Worm (Caenorhabditis elegans) whole organism, L4 larva: Measurements from ENCODE around the gene ZK1320.11.

Experiments
- D1046.2 ChIP-seq: fragments of 200-800 bp; sonication (Bioruptor generic); IDR thresholded peaks from 2 replicates; pipeline ENCODE4 v1.3.6; 2022; ENCODE audit warnings: missing genetic modification characterization, missing compliant biosample characterization
- F49E8.2 ChIP-seq: sonication (generic microtip); optimal IDR thresholded peaks from 2 replicates; lab custom pipeline; 2016; ENCODE audit warnings: missing compliant biosample characterization, mild to moderate bottlenecking, missing genetic modification characterization, borderline replicate concordance
- T20F7.1 ChIP-seq: fragments of 200-800 bp; sonication (Bioruptor generic); optimal IDR thresholded peaks from 2 replicates; lab custom pipeline; 2018; ENCODE audit warnings: mild to moderate bottlenecking, missing genetic modification characterization, missing compliant biosample characterization
- Y48G9A.11 ChIP-seq: fragments of 200-800 bp; sonication (Bioruptor generic); IDR thresholded peaks from 2 replicates; pipeline ENCODE4 v1.3.6; 2022; ENCODE audit warnings: missing genetic modification reagents, missing genetic modification characterization, missing compliant biosample characterization
- Y5F2A.4 ChIP-seq: fragments of 200-800 bp; sonication (Bioruptor generic); optimal IDR thresholded peaks from 2 replicates; lab custom pipeline; 2018; ENCODE audit warnings: mild to moderate bottlenecking, missing genetic modification characterization, missing compliant biosample characterization
- aha-1 ChIP-seq: fragments of 150-350 bp; peaks from one replicate; lab custom pipeline; 2014; ENCODE audit warnings: missing biosample characterization, missing genetic modification characterization
- ceh-44 ChIP-seq: fragments of 200-800 bp; sonication (Bioruptor generic); IDR thresholded peaks from 2 replicates; pipeline ENCODE4 v1.3.6; 2022; ENCODE audit warnings: missing genetic modification reagents, missing genetic modification characterization, missing compliant biosample characterization
- ceh-62 ChIP-seq: sonication (generic microtip); optimal IDR thresholded peaks from 2 replicates; lab custom pipeline; 2017; ENCODE audit warnings: missing biosample characterization, missing genetic modification characterization
- ces-1 ChIP-seq: fragments of 150-350 bp; sonication (generic microtip); optimal IDR thresholded peaks from 4 replicates; lab custom pipeline; 2014; ENCODE audit warnings: missing biosample characterization, missing genetic modification reagents, missing genetic modification characterization
- ctbp-1 ChIP-seq: fragments of 200-800 bp; sonication (Bioruptor generic); IDR thresholded peaks from 2 replicates; pipeline ENCODE4 v1.3.6; 2022; ENCODE audit warnings: missing genetic modification reagents, missing genetic modification characterization, missing compliant biosample characterization
- daf-16 ChIP-seq, 3 experiments: sonication (generic microtip); optimal IDR thresholded peaks; 2 replicates each; lab custom pipeline; 2016 to 2017; ENCODE audit warnings: missing genetic modification characterization in 3 of 3, missing genetic modification reagents in 3 of 3, mild to moderate bottlenecking in 2 of 3, missing compliant biosample characterization in 2 of 3, missing biosample characterization in 1 of 3, moderate library complexity in 1 of 3
- dmd-6 ChIP-seq: fragments of 200-800 bp; sonication (Bioruptor generic); IDR thresholded peaks from 2 replicates; pipeline ENCODE4 v1.3.6; 2022; ENCODE audit warnings: missing genetic modification reagents, missing genetic modification characterization, missing compliant biosample characterization
- dmd-8 ChIP-seq: fragments of 200-800 bp; sonication (Bioruptor generic); IDR thresholded peaks from 2 replicates; pipeline ENCODE4 v1.3.6; 2022; ENCODE audit warnings: missing genetic modification characterization, missing compliant biosample characterization
- dpl-1 ChIP-seq: fragments of 150-350 bp; optimal IDR thresholded peaks from 2 replicates; lab custom pipeline; 2014; ENCODE audit warnings: missing biosample characterization, missing genetic modification reagents, missing genetic modification characterization
- dve-1 ChIP-seq: sonication (generic microtip); optimal IDR thresholded peaks from 2 replicates; lab custom pipeline; 2017; ENCODE audit warnings: antibody characterized with exemption, mild to moderate bottlenecking, missing genetic modification characterization, missing compliant biosample characterization; ENCODE audit not compliant: insufficient read depth
- egl-43 ChIP-seq: fragments of 200-800 bp; sonication (Bioruptor generic); IDR thresholded peaks from 2 replicates; pipeline ENCODE4 v1.3.6; 2022; ENCODE audit warnings: missing genetic modification reagents, missing genetic modification characterization, missing compliant biosample characterization
- fkh-10 ChIP-seq: fragments of 150-350 bp; optimal IDR thresholded peaks from 2 replicates; lab custom pipeline; 2014; ENCODE audit warnings: missing biosample characterization, missing genetic modification reagents, missing genetic modification characterization
- hlh-30 ChIP-seq: sonication (generic microtip); optimal IDR thresholded peaks from 2 replicates; lab custom pipeline; 2017; ENCODE audit warnings: antibody characterized with exemption, mild to moderate bottlenecking, missing genetic modification characterization, missing compliant biosample characterization; ENCODE audit not compliant: insufficient read depth
- lin-13 ChIP-seq: fragments of 150-350 bp; optimal IDR thresholded peaks from 2 replicates; lab custom pipeline; 2014; ENCODE audit warnings: missing biosample characterization, missing genetic modification reagents, missing genetic modification characterization
- lin-39 ChIP-seq: fragments of 150-350 bp; optimal IDR thresholded peaks from 2 replicates; lab custom pipeline; 2014; ENCODE audit warnings: missing biosample characterization, missing genetic modification reagents, missing genetic modification characterization
- lsy-2 ChIP-seq, 2 experiments: fragments of 150-350 bp in 1 of 2; sonication (generic microtip) in 1 of 2; optimal IDR thresholded peaks; 2 replicates each; lab custom pipeline; 2014 to 2017; ENCODE audit warnings: missing biosample characterization in 2 of 2, missing genetic modification characterization in 2 of 2
- mdl-1 ChIP-seq, 2 experiments: fragments of 150-350 bp in 1 of 2; sonication (generic microtip) in 1 of 2; optimal IDR thresholded peaks; 2 replicates each; lab custom pipeline; 2014 to 2017; ENCODE audit warnings: missing biosample characterization in 2 of 2, missing genetic modification characterization in 2 of 2
- mep-1 ChIP-seq: fragments of 150-350 bp; sonication (generic microtip); optimal IDR thresholded peaks from 3 replicates; lab custom pipeline; 2014; ENCODE audit warnings: missing biosample characterization, missing genetic modification characterization
- nhr-10 ChIP-seq: fragments of 150-350 bp; optimal IDR thresholded peaks from 2 replicates; lab custom pipeline; 2014; ENCODE audit warnings: missing biosample characterization, missing genetic modification characterization
- nhr-102 ChIP-seq: sonication (generic microtip); optimal IDR thresholded peaks from 2 replicates; lab custom pipeline; 2016; ENCODE audit warnings: mild to moderate bottlenecking, missing genetic modification characterization, moderate library complexity, missing compliant biosample characterization
- nhr-11 ChIP-seq: fragments of 150-350 bp; optimal IDR thresholded peaks from 2 replicates; lab custom pipeline; 2014; ENCODE audit warnings: missing biosample characterization, missing genetic modification characterization
- nhr-28 ChIP-seq: fragments of 150-350 bp; optimal IDR thresholded peaks from 2 replicates; lab custom pipeline; 2014; ENCODE audit warnings: missing biosample characterization, missing genetic modification characterization
- nhr-42 ChIP-seq: fragments of 200-800 bp; sonication (Bioruptor generic); IDR thresholded peaks from 2 replicates; pipeline ENCODE4 v1.3.6; 2022; ENCODE audit warnings: missing genetic modification characterization, missing compliant biosample characterization
- nhr-76 ChIP-seq: fragments of 150-350 bp; optimal IDR thresholded peaks from 2 replicates; lab custom pipeline; 2014; ENCODE audit warnings: missing biosample characterization, missing genetic modification characterization
- nhr-77 ChIP-seq: fragments of 150-350 bp; optimal IDR thresholded peaks from 2 replicates; lab custom pipeline; 2014; ENCODE audit warnings: missing biosample characterization, missing genetic modification characterization
- pha-4 ChIP-seq, 2 experiments: fragments of 150-350 bp in 1 of 2; fragments of 200-800 bp in 1 of 2; sonication (Bioruptor generic) in 1 of 2; IDR thresholded peaks in 1 of 2; optimal IDR thresholded peaks in 1 of 2; 2 replicates each; pipeline versions ENCODE4 v1.3.6 to Lab custom; 2014 to 2022; ENCODE audit warnings: missing genetic modification characterization in 2 of 2, missing genetic modification reagents in 2 of 2, missing biosample characterization in 1 of 2, missing compliant biosample characterization in 1 of 2
- pqm-1 ChIP-seq: sonication (generic microtip); optimal IDR thresholded peaks from 2 replicates; lab custom pipeline; 2017; ENCODE audit warnings: missing biosample characterization, missing genetic modification characterization
- saeg-2 ChIP-seq: fragments of 200-800 bp; sonication (Bioruptor generic); IDR thresholded peaks from 2 replicates; pipeline ENCODE4 v1.3.6; 2022; ENCODE audit warnings: missing genetic modification reagents, missing genetic modification characterization, missing compliant biosample characterization
- sdz-12 ChIP-seq: fragments of 200-800 bp; sonication (Bioruptor generic); optimal IDR thresholded peaks from 2 replicates; lab custom pipeline; 2018; ENCODE audit warnings: mild to moderate bottlenecking, missing genetic modification characterization, missing compliant biosample characterization
- unc-62 ChIP-seq, 3 experiments: fragments of 150-350 bp in 1 of 3; sonication (generic microtip); optimal IDR thresholded peaks in 2 of 3; peaks in 1 of 3; 1 replicate in 1 of 3; 2 replicates in 2 of 3; lab custom pipeline; 2014 to 2017; ENCODE audit warnings: missing biosample characterization in 3 of 3, missing genetic modification characterization in 3 of 3, missing genetic modification reagents in 3 of 3, missing genotype in 1 of 3
- zfp-2 ChIP-seq: sonication (generic microtip); optimal IDR thresholded peaks from 2 replicates; lab custom pipeline; 2016; ENCODE audit warnings: mild to moderate bottlenecking, missing genetic modification characterization, missing compliant biosample characterization

The ZK1320.11 gene

ce11 chrII:9686663-9687193 lies 19.3 kb downstream of the ZK1320.11 start, which contains the start of gene ZK1320.9:
ZK1320.9 (minus strand) TSS chrII:9686713.
- TF ChIP-seq nhr-77 (peak; percentile 67), mdl-1 (tag; optimal IDR thresholded peaks at IDR 0.05; lab: Kevin White, UChicago) (peak in 1 of 2 experiments; percentile 41), dmd-6 (GFP tag; lab: Robert Waterston, UW) (peak; percentile 48; the same call in 1 of the 2 replicates), dve-1 (tag; lab: Kevin White, UChicago) (peak; percentile 32), pqm-1 (tag; lab: Kevin White, UChicago) (no peak), aha-1 (tag; lab: Kevin White, UChicago) (no peak), nhr-11 (tag; lab: Kevin White, UChicago) (peak; percentile 75), ceh-44 (no peak), lsy-2 (tag; optimal IDR thresholded peaks at IDR 0.05; lab: Kevin White, UChicago) (peak in 1 of 2 experiments; percentile 1), saeg-2 (no peak), nhr-10 (tag; lab: Kevin White, UChicago) (peak; percentile 9), nhr-76 (tag; lab: Kevin White, UChicago) (peak; percentile 76), T20F7.1 (peak; percentile 83), ceh-62 (no peak), dpl-1 (GFP tag; lab: Kevin White, UChicago) (peak; percentile 23), hlh-30 (peak; percentile 48), daf-16 (GFP tag; optimal IDR thresholded peaks at IDR 0.05; lab: Kevin White, UChicago) (no peak), daf-16 (tag; optimal IDR thresholded peaks at IDR 0.05; lab: Kevin White, UChicago) (peak; percentile 54), mep-1 (tag; lab: Kevin White, UChicago) (peak; percentile 46), Y5F2A.4 (GFP tag; lab: Kevin White, UChicago) (no peak), pha-4 (GFP tag; IDR thresholded peaks at IDR 0.05; lab: Robert Waterston, UW) (no peak), pha-4 (tag; optimal IDR thresholded peaks at IDR 0.05; lab: Kevin White, UChicago) (peak; percentile 24), nhr-102 (tag; lab: Kevin White, UChicago) (no peak), Y48G9A.11 (GFP tag; lab: Robert Waterston, UW) (peak; percentile 52; the same call in 1 of the 2 replicates), nhr-28 (tag; lab: Kevin White, UChicago) (peak; percentile 84), nhr-42 (GFP tag; lab: Robert Waterston, UW) (no peak)

ce11 chrII:9690067-9690632 lies 22.7 kb downstream of the ZK1320.11 start:
- peak; percentile 73 for TF ChIP-seq ces-1 (GFP tag; lab: Kevin White, UChicago)
- no peak for TF ChIP-seq zfp-2 (tag; lab: Kevin White, UChicago)
- no peak for TF ChIP-seq lin-39 (tag; lab: Kevin White, UChicago)
- TF ChIP-seq dmd-8 (GFP tag; lab: Robert Waterston, UW): no peak
- no peak for TF ChIP-seq egl-43
- no peak for TF ChIP-seq nhr-10 (tag; lab: Kevin White, UChicago)
- TF ChIP-seq D1046.2 (GFP tag; lab: Robert Waterston, UW): no peak
- peak in 1 of 2 experiments; percentile 12 for TF ChIP-seq lsy-2 (tag; optimal IDR thresholded peaks at IDR 0.05; lab: Kevin White, UChicago)
- TF ChIP-seq lin-13 (GFP tag; lab: Kevin White, UChicago): no peak
- TF ChIP-seq ctbp-1: peak; percentile 64
- peak; percentile 89 for TF ChIP-seq fkh-10 (GFP tag; lab: Kevin White, UChicago)
- TF ChIP-seq F49E8.2 (tag; lab: Kevin White, UChicago): no peak

- TF ChIP-seq unc-62 (GFP tag; optimal IDR thresholded peaks at IDR 0.05 in 1 of 2; lab: Kevin White, UChicago): peak in 1 of 2 experiments; percentile 57
- no peak for TF ChIP-seq unc-62 (tag; optimal IDR thresholded peaks at IDR 0.05; lab: Kevin White, UChicago)
- no peak for TF ChIP-seq sdz-12 (GFP tag; lab: Kevin White, UChicago)
- TF ChIP-seq, all 104 proteins: peak for 1
Measured at ce11 chrII:9691839-9692238, 24.4 kb downstream of the ZK1320.11 start, which contains the start of gene nlp-11. nlp-11 (minus strand) TSS chrII:9691939.
